Worm (Caenorhabditis elegans) whole organism, young adult: ENCODE results near the gene C45G9.11.

Experiments
- B0035.1 ChIP-seq: sonication (generic microtip); optimal IDR thresholded peaks from 2 replicates; lab custom pipeline; 2016; ENCODE audit warnings: missing genetic modification characterization, mild to moderate bottlenecking, missing compliant biosample characterization, missing genotype, missing genetic modification reagents
- hmg-1.2 ChIP-seq: fragments of 200-800 bp; sonication (Bioruptor generic); IDR thresholded peaks from 2 replicates; pipeline ENCODE4 v1.3.6; 2022; ENCODE audit warnings: missing genetic modification reagents, missing genetic modification characterization, missing compliant biosample characterization
- let-526 ChIP-seq: fragments of 200-800 bp; sonication (Bioruptor generic); IDR thresholded peaks from 2 replicates; pipeline ENCODE4 v1.3.6; 2022; ENCODE audit warnings: missing genetic modification reagents, missing genetic modification characterization, missing compliant biosample characterization
- mcd-1 ChIP-seq: fragments of 200-800 bp; sonication (Bioruptor generic); IDR thresholded peaks from 2 replicates; pipeline ENCODE4 v1.3.6; 2022; ENCODE audit warnings: missing genetic modification reagents, missing genetic modification characterization, missing compliant biosample characterization
- snpc-4 ChIP-seq, 5 experiments: fragments of 150-350 bp in 1 of 5; sonication (generic microtip) in 4 of 5; optimal IDR thresholded peaks; 2 replicates each; lab custom pipeline; 2014 to 2018; ENCODE audit warnings: missing genetic modification characterization in 5 of 5, missing biosample characterization in 3 of 5, antibody characterized with exemption in 2 of 5, mild to moderate bottlenecking in 2 of 5, missing compliant biosample characterization in 2 of 5, missing genotype in 2 of 5, moderate library complexity in 2 of 5, missing genetic modification reagents in 1 of 5
- ztf-28 ChIP-seq: fragments of 200-800 bp; sonication (Bioruptor generic); IDR thresholded peaks from 2 replicates; pipeline ENCODE4 v1.3.6; 2022; ENCODE audit warnings: missing genetic modification reagents, missing genetic modification characterization, missing compliant biosample characterization

- no peak for TF ChIP-seq mcd-1 (GFP tag; lab: Robert Waterston, UW)
- TF ChIP-seq hmg-1.2 (GFP tag; lab: Robert Waterston, UW) = no peak
- no peak for TF ChIP-seq ztf-28 (GFP tag; lab: Robert Waterston, UW)
- no peak for TF ChIP-seq let-526
- no peak for TF ChIP-seq snpc-4 (GFP tag; optimal IDR thresholded peaks at IDR 0.05; lab: Kevin White, UChicago)
- TF ChIP-seq snpc-4 (tag; optimal IDR thresholded peaks at IDR 0.05; lab: Kevin White, UChicago) = no peak
- TF ChIP-seq B0035.1 (tag; lab: Kevin White, UChicago) = no peak
Measured at ce11 chrIII:5081573-5081823, 13.0 kb upstream of the C45G9.11 start, which contains the start of gene cox-6A.
